Fruit fly (Drosophila melanogaster) whole organism, embryonic: ENCODE data around the gene NdufV3.

Experiments
- Bdp1 ChIP-seq: fragments of 200-800 bp; sonication (Bioruptor generic); optimal IDR thresholded peaks from 3 replicates; lab custom pipeline; 2016; ENCODE audit warnings: missing biosample characterization, missing genetic modification characterization
- BtbVII ChIP-seq: fragments of 200-800 bp; sonication (Bioruptor generic); optimal IDR thresholded peaks from 3 replicates; lab custom pipeline; 2017; ENCODE audit warnings: missing biosample characterization, mild to moderate bottlenecking, missing genetic modification characterization
- Bteb2 ChIP-seq: fragments of 200-800 bp; sonication (Bioruptor generic); optimal IDR thresholded peaks from 2 replicates; lab custom pipeline; 2016; ENCODE audit warnings: missing biosample characterization, missing genetic modification characterization
- CG1024 ChIP-seq: fragments of 200-800 bp; sonication (Bioruptor generic); IDR thresholded peaks from 2 replicates; pipeline ENCODE4 v1.3.6; 2022; ENCODE audit warnings: missing biosample characterization, missing genetic modification characterization
- CG10959 ChIP-seq: fragments of 200-800 bp; sonication (Bioruptor generic); IDR thresholded peaks from 2 replicates; pipeline ENCODE4 v1.3.6; 2022; ENCODE audit warnings: missing biosample characterization, missing genetic modification characterization
- CG12769 ChIP-seq: fragments of 200-800 bp; sonication (Bioruptor generic); optimal IDR thresholded peaks from 2 replicates; lab custom pipeline; 2019; ENCODE audit warnings: missing biosample characterization, mild to moderate bottlenecking, missing genetic modification characterization, moderate library complexity
- CG13123 ChIP-seq: fragments of 200-800 bp; sonication (Bioruptor generic); optimal IDR thresholded peaks from 2 replicates; lab custom pipeline; 2016; ENCODE audit warnings: missing biosample characterization, missing genetic modification characterization
- CG15073 ChIP-seq: fragments of 200-800 bp; sonication (Bioruptor generic); optimal IDR thresholded peaks from 2 replicates; lab custom pipeline; 2016; ENCODE audit warnings: missing biosample characterization, missing genetic modification characterization
- CG15479 ChIP-seq: fragments of 200-800 bp; sonication (Bioruptor generic); optimal IDR thresholded peaks from 3 replicates; lab custom pipeline; 2019; ENCODE audit warnings: missing biosample characterization, mild to moderate bottlenecking, missing genetic modification characterization, moderate library complexity
- CG15696 ChIP-seq: fragments of 200-800 bp; sonication (Bioruptor generic); optimal IDR thresholded peaks from 2 replicates; lab custom pipeline; 2019; ENCODE audit warnings: missing biosample characterization, mild to moderate bottlenecking, missing genetic modification characterization, moderate library complexity
- CG16813 ChIP-seq: fragments of 200-800 bp; sonication (Bioruptor generic); IDR thresholded peaks from 3 replicates; pipeline ENCODE4 v1.3.6; 2022; ENCODE audit warnings: missing biosample characterization, missing genetic modification characterization; ENCODE audit not compliant: partially characterized antibody
- CG2199 ChIP-seq: fragments of 200-800 bp; sonication (Bioruptor generic); IDR thresholded peaks from 3 replicates; pipeline ENCODE4 v1.3.6; 2022; ENCODE audit warnings: missing biosample characterization, missing genetic modification characterization
- CG3065 ChIP-seq: fragments of 200-800 bp; sonication (Bioruptor generic); optimal IDR thresholded peaks from 2 replicates; lab custom pipeline; 2016; ENCODE audit warnings: missing biosample characterization, missing genetic modification characterization
- CG32772 ChIP-seq: fragments of 200-800 bp; sonication (Bioruptor generic); IDR thresholded peaks from 2 replicates; pipeline ENCODE4 v1.3.6; 2022; ENCODE audit warnings: missing biosample characterization, missing genetic modification characterization
- CG3838 ChIP-seq: fragments of 200-800 bp; sonication (Bioruptor generic); optimal IDR thresholded peaks from 3 replicates; lab custom pipeline; 2016; ENCODE audit warnings: missing biosample characterization, missing genetic modification characterization
- CG3847 ChIP-seq: fragments of 200-800 bp; sonication (Bioruptor generic); IDR thresholded peaks from 2 replicates; pipeline ENCODE4 v1.3.6; 2022; ENCODE audit warnings: missing biosample characterization, missing genetic modification characterization
- CG3995 ChIP-seq: fragments of 200-800 bp; sonication (Bioruptor generic); optimal IDR thresholded peaks from 3 replicates; lab custom pipeline; 2016; ENCODE audit warnings: missing biosample characterization, missing genetic modification characterization
- CG4282 ChIP-seq: fragments of 200-800 bp; sonication (Bioruptor generic); optimal IDR thresholded peaks from 2 replicates; lab custom pipeline; 2016; ENCODE audit warnings: missing biosample characterization, missing genetic modification characterization
- CG7839 ChIP-seq: fragments of 200-800 bp; sonication (Bioruptor generic); optimal IDR thresholded peaks from 3 replicates; lab custom pipeline; 2018; ENCODE audit warnings: missing biosample characterization, mild to moderate bottlenecking, missing genetic modification characterization, moderate library complexity
- CG7963 ChIP-seq: fragments of 200-800 bp; sonication (Bioruptor generic); IDR thresholded peaks from 3 replicates; pipeline ENCODE4 v1.3.6; 2022; ENCODE audit warnings: missing biosample characterization, missing genetic modification characterization; ENCODE audit not compliant: partially characterized antibody
- Camta ChIP-seq: fragments of 200-800 bp; sonication (Bioruptor generic); optimal IDR thresholded peaks from 2 replicates; lab custom pipeline; 2016; ENCODE audit warnings: missing biosample characterization, missing genetic modification characterization
- Chrac-16 ChIP-seq: fragments of 200-800 bp; sonication (Bioruptor generic); optimal IDR thresholded peaks from 3 replicates; lab custom pipeline; 2016; ENCODE audit warnings: missing biosample characterization, missing genetic modification characterization
- CkIIα-i1 ChIP-seq: fragments of 200-800 bp; sonication (Bioruptor generic); IDR thresholded peaks from 2 replicates; pipeline ENCODE4 v1.3.6; 2022; ENCODE audit warnings: missing biosample characterization, missing genetic modification characterization
- Dref ChIP-seq: fragments of 200-800 bp; sonication (Bioruptor generic); IDR thresholded peaks from 2 replicates; pipeline ENCODE4 v1.3.6; 2022; ENCODE audit warnings: missing biosample characterization, missing genetic modification characterization
- Fer3 ChIP-seq: fragments of 200-800 bp; sonication (Bioruptor generic); optimal IDR thresholded peaks from 2 replicates; lab custom pipeline; 2018; ENCODE audit warnings: missing biosample characterization, mild to moderate bottlenecking, missing genetic modification characterization, moderate library complexity
- Gsc ChIP-seq: fragments of 200-800 bp; sonication (Bioruptor generic); IDR thresholded peaks from 2 replicates; pipeline ENCODE4 v1.3.6; 2022; ENCODE audit warnings: missing biosample characterization, missing genetic modification characterization
- Hey ChIP-seq: fragments of 200-800 bp; sonication (Bioruptor generic); optimal IDR thresholded peaks from 3 replicates; lab custom pipeline; 2018; ENCODE audit warnings: missing biosample characterization, mild to moderate bottlenecking, missing genetic modification characterization
- HmgD ChIP-seq: fragments of 200-800 bp; sonication (Bioruptor generic); optimal IDR thresholded peaks from 3 replicates; lab custom pipeline; 2016; ENCODE audit warnings: missing biosample characterization, missing genetic modification characterization
- Lhr ChIP-seq: fragments of 200-800 bp; sonication (Bioruptor generic); optimal IDR thresholded peaks from 3 replicates; lab custom pipeline; 2017; ENCODE audit warnings: mild to moderate bottlenecking, missing biosample characterization, missing genetic modification reagents, missing genetic modification characterization
- Max ChIP-seq: fragments of 200-800 bp; sonication (Bioruptor generic); optimal IDR thresholded peaks from 2 replicates; lab custom pipeline; 2016; ENCODE audit warnings: missing biosample characterization, mild to moderate bottlenecking, missing genetic modification characterization
- Meics ChIP-seq: fragments of 200-800 bp; sonication (Bioruptor generic); optimal IDR thresholded peaks from 2 replicates; lab custom pipeline; 2017; ENCODE audit warnings: missing biosample characterization, mild to moderate bottlenecking, missing genetic modification characterization
- NC2β ChIP-seq: fragments of 200-800 bp; sonication (Bioruptor generic); optimal IDR thresholded peaks from 2 replicates; lab custom pipeline; 2016; ENCODE audit warnings: missing biosample characterization, missing genetic modification characterization
- Nf-YB ChIP-seq: fragments of 200-800 bp; sonication (Bioruptor generic); optimal IDR thresholded peaks from 3 replicates; lab custom pipeline; 2019; ENCODE audit warnings: missing biosample characterization, mild to moderate bottlenecking, missing genetic modification characterization, moderate library complexity
- Opbp ChIP-seq: fragments of 200-800 bp; sonication (Bioruptor generic); IDR thresholded peaks from 3 replicates; pipeline ENCODE4 v1.3.6; 2022; ENCODE audit warnings: missing biosample characterization, missing genetic modification characterization; ENCODE audit not compliant: partially characterized antibody
- bab2 ChIP-seq: fragments of 200-800 bp; sonication (Bioruptor generic); optimal IDR thresholded peaks from 2 replicates; lab custom pipeline; 2016; ENCODE audit warnings: missing biosample characterization, missing genetic modification characterization
- bcd ChIP-seq: fragments of 200-800 bp; sonication (Bioruptor generic); optimal IDR thresholded peaks from 2 replicates; lab custom pipeline; 2017; ENCODE audit warnings: missing biosample characterization, mild to moderate bottlenecking, missing genetic modification characterization
- cad ChIP-seq: fragments of >200 bp; optimal IDR thresholded peaks from 2 replicates; lab custom pipeline; 2017; ENCODE audit warnings: missing biosample characterization, missing genetic modification characterization
- cas ChIP-seq: fragments of 200-800 bp; sonication (Bioruptor generic); IDR thresholded peaks from 2 replicates; pipeline ENCODE4 v1.3.6; 2022; ENCODE audit warnings: missing biosample characterization, missing genetic modification characterization
- crol ChIP-seq: fragments of 200-800 bp; sonication (Bioruptor generic); IDR thresholded peaks from 2 replicates; pipeline ENCODE4 v1.3.6; 2022; ENCODE audit warnings: missing biosample characterization, missing genetic modification characterization
- dm ChIP-seq: fragments of 200-800 bp; sonication (Bioruptor generic); optimal IDR thresholded peaks from 3 replicates; lab custom pipeline; 2016; ENCODE audit warnings: missing biosample characterization, missing genetic modification characterization
- dmrt99B ChIP-seq: fragments of 200-800 bp; sonication (Bioruptor generic); optimal IDR thresholded peaks from 2 replicates; lab custom pipeline; 2018; ENCODE audit warnings: missing biosample characterization, mild to moderate bottlenecking, missing genetic modification characterization, moderate library complexity
- en ChIP-seq: fragments of 200-800 bp; sonication (Bioruptor generic); optimal IDR thresholded peaks from 2 replicates; lab custom pipeline; 2016; ENCODE audit warnings: missing biosample characterization, missing genetic modification characterization
- esg ChIP-seq: fragments of 200-800 bp; sonication (Bioruptor generic); conservative IDR thresholded peaks from 2 replicates; pipeline ENCODE4 v1.3.6; 2022; ENCODE audit warnings: missing biosample characterization, missing genetic modification characterization
- nerfin-2 ChIP-seq: fragments of 200-800 bp; sonication (Bioruptor generic); IDR thresholded peaks from 2 replicates; pipeline ENCODE4 v1.3.6; 2022; ENCODE audit warnings: missing biosample characterization, missing genetic modification characterization; ENCODE audit not compliant: partially characterized antibody
- odd ChIP-seq: fragments of 200-800 bp; sonication (Bioruptor generic); optimal IDR thresholded peaks from 2 replicates; lab custom pipeline; 2017; ENCODE audit warnings: missing biosample characterization, mild to moderate bottlenecking, missing genetic modification characterization
- pnt ChIP-seq: fragments of 200-800 bp; sonication (Bioruptor generic); optimal IDR thresholded peaks from 3 replicates; lab custom pipeline; 2016; ENCODE audit warnings: missing biosample characterization, missing genetic modification characterization
- psq ChIP-seq: fragments of 200-800 bp; sonication (Bioruptor generic); optimal IDR thresholded peaks from 2 replicates; lab custom pipeline; 2017; ENCODE audit warnings: missing biosample characterization, missing genetic modification characterization
- ranshi ChIP-seq: fragments of 200-800 bp; sonication (Bioruptor generic); IDR thresholded peaks from 2 replicates; pipeline ENCODE4 v1.3.6; 2022; ENCODE audit warnings: missing biosample characterization, missing genetic modification characterization
- so ChIP-seq: fragments of 200-800 bp; sonication (Bioruptor generic); IDR thresholded peaks from 3 replicates; pipeline ENCODE4 v1.3.6; 2022; ENCODE audit warnings: missing biosample characterization, missing genetic modification characterization
- vnd ChIP-seq: fragments of 200-800 bp; sonication (Bioruptor generic); IDR thresholded peaks from 3 replicates; pipeline ENCODE4 v1.3.6; 2022; ENCODE audit warnings: missing biosample characterization, missing genetic modification characterization; ENCODE audit not compliant: partially characterized antibody
- zen2 ChIP-seq: fragments of 200-800 bp; sonication (Bioruptor generic); IDR thresholded peaks from 3 replicates; pipeline ENCODE4 v1.3.6; 2022; ENCODE audit warnings: missing biosample characterization, missing genetic modification characterization; ENCODE audit not compliant: partially characterized antibody

Gene NdufV3

dm6 chrX:11326213-11326731 is 23.5 kb upstream of the NdufV3 start (continued):
- TF ChIP-seq CG32772 (GFP tag; lab: Robert Waterston, UW) (peak; percentile 51; the same call in 1 of the 2 replicates), Hey (tag; lab: Kevin White, UChicago) (no peak), CG3065 (no peak), CG13123 (GFP tag; lab: Kevin White, UChicago) (no peak), Dref (GFP tag; lab: Robert Waterston, UW) (no peak), ranshi (peak; percentile 63), CG2199 (no peak), BtbVII (GFP tag; lab: Kevin White, UChicago) (peak; percentile 59), CG15073 (GFP tag; lab: Kevin White, UChicago) (no peak), vnd (GFP tag; lab: Robert Waterston, UW) (no peak), crol (GFP tag; lab: Robert Waterston, UW) (peak; percentile 86), nerfin-2 (GFP tag; lab: Robert Waterston, UW) (no peak), dm (GFP tag; lab: Kevin White, UChicago) (no peak), HmgD (GFP tag; lab: Kevin White, UChicago) (peak; percentile 7), Meics (GFP tag; lab: Kevin White, UChicago) (peak; percentile 71), pnt (GFP tag; lab: Kevin White, UChicago) (peak; percentile 35), CG7839 (tag; lab: Kevin White, UChicago) (peak; percentile 82), CG4282 (GFP tag; lab: Kevin White, UChicago) (no peak), CG12769 (no peak), bcd (GFP tag; lab: Kevin White, UChicago) (peak; percentile 78), Bdp1 (peak; percentile 8), CG7963 (GFP tag; lab: Robert Waterston, UW) (no peak), cas (GFP tag; lab: Robert Waterston, UW) (no peak), Bteb2 (GFP tag; lab: Kevin White, UChicago) (peak; percentile 56), NC2β (GFP tag; lab: Kevin White, UChicago) (peak; percentile 43), Chrac-16 (peak; percentile 43), Nf-YB (peak; percentile 7), Opbp (GFP tag; lab: Robert Waterston, UW) (no peak), so (GFP tag; lab: Robert Waterston, UW) (peak; percentile 58; the same call in 1 of the 3 replicates), CG3847 (no peak; the same call in 1 of the 2 replicates), CG3838 (GFP tag; lab: Kevin White, UChicago) (no peak), Gsc (GFP tag; lab: Robert Waterston, UW) (no peak), zen2 (GFP tag; lab: Robert Waterston, UW) (no peak), CG16813 (GFP tag; lab: Robert Waterston, UW) (no peak), en (GFP tag; lab: Kevin White, UChicago) (peak; percentile 60), dmrt99B (tag; lab: Kevin White, UChicago) (peak; percentile 83), CG10959 (no peak), CG3995 (no peak), CG1024 (GFP tag; lab: Robert Waterston, UW) (no peak), esg (peak; percentile 67), Fer3 (tag; lab: Kevin White, UChicago) (peak; percentile 62), psq (GFP tag; lab: Kevin White, UChicago) (no peak), Max (peak; percentile 48), CG15479 (GFP tag; lab: Kevin White, UChicago) (no peak), CG15696 (tag; lab: Kevin White, UChicago) (peak; percentile 42), Camta (peak; percentile 49), bab2 (peak; percentile 57), Lhr (GFP tag; lab: Kevin White, UChicago) (no peak), cad (no peak), CkIIα-i1 (GFP tag; lab: Robert Waterston, UW) (no peak), odd (peak; percentile 54)
